Worm (Caenorhabditis elegans): ENCODE data around the gene ZC317.7.

- TF ChIP-seq unc-39 (tag; optimal IDR thresholded peaks at IDR 0.05) (no peak), elt-1 (tag; optimal IDR thresholded peaks at IDR 0.05; ENCODE audit: borderline replicate concordance, insufficient read depth) (no peak), snpc-4 (tag; optimal IDR thresholded peaks at IDR 0.05) (no peak), elt-3 (tag; optimal IDR thresholded peaks at IDR 0.05) (no peak), lin-13 (tag; optimal IDR thresholded peaks at IDR 0.05) (no peak)
These were observed 19.4 kb upstream of the ZC317.7 start, which contains the start of gene T05C3.6 for ce11 chrV:5490205-5490604.

Measured in whole organism, mixed stage, embryonic.